Worm (Caenorhabditis elegans): ENCODE data around the gene cdc-25.4.

cdc-25.4 gene

DNA sequence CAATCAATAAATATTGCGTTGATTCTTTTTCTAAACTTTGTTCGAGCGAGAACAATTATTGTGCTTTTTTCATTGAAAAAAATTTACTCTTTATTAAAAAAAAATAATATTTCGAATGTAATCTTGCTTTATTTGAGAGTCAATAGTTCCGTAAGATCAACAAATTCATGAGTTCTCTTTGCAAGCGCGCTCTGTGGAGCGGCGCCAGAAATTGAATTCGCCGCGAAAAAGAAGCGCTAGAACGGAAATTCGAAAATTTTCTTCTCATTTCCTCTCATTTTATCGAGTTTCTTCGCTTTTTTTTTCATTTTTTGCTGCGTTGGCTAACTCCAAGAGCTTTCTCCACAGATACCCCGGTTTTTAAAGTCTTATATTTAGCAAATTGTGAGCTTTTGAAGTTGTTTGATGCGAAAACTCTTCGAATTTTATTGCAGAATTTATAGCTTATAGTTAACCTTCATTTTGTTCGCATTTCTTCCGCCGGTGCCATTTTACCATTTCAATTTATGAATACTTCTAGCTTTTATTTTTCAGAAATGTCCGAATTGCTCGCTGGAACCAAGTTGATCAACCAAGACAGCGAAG is 7.9 kb upstream of the cdc-25.4 start, which contains the start of gene R05H5.3:
TSS of gene R05H5.3 (plus strand) at position 535 of the 585 bp plus-strand sequence.
- TF ChIP-seq unc-62 (GFP tag; optimal IDR thresholded peaks at IDR 0.05), result no peak

DNA sequence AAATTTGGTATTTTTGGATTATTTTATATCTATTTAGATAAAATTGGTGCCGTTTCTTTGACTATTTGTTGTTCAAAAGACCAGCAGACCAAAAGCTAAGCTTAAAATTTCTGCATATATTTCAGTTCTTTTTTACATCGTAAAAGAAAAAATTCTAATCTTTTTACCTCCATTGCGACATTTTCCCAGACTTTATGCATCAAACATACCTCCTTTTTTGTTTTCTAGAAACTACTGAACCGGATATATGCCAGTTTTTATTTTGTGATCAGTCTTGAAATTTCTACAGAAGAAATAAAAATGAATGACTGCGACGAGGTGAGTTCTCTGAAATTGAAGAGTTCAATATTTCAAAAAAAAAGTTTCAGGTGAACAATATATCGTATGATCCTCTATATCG is 5.3 kb upstream of the cdc-25.4 start, which contains the start of gene srb-6:
TSS of gene srb-6 (plus strand) at position 301 of the 400 bp plus-strand sequence.
- no peak for TF ChIP-seq unc-62 (GFP tag; optimal IDR thresholded peaks at IDR 0.05)

DNA sequence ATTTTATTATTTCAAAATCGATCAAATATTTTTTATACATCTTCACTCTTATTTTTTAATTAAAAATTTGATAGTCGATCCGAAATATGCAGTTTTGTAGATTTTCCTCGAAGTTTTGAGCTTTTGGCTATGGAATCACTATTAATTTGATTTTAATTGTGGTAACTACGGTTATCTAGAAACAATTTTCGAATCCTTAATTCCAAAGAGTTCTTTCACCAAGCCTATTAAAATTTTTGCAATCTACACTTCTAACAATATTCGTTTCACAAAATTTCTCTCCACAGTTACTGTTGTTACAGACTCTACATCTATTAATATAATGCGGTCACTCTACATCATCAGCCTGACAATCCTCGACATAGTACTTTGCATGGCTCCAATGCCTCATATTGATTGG is 2.9 kb upstream of the cdc-25.4 start, which contains the start of gene R05H5.7:
TSS of gene R05H5.7 (plus strand) at position 301 of the 400 bp plus-strand sequence.
- no peak for TF ChIP-seq unc-62 (GFP tag; optimal IDR thresholded peaks at IDR 0.05)

DNA sequence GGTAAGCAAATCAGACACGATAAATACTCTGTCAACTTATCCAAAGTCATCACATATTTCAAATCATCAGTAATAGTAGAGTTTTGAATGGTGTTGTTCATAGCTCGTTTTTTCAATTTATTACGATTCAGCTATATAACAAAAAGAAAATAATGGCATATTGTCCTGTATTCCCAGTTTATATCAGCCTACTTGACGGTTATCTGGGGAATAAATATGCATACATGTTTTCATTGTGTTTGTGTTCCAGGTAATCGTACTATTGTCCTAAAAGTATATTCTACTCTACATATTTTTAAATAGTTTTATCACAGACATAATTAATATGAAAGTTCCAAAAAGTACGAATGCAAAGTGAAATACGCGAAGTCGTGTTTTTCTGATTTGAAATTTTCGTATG is 1.5 kb downstream of the cdc-25.4 start, which contains the start of gene srd-2:
TSS of gene srd-2 (minus strand) at position 101 of the 400 bp plus-strand sequence.
- no peak for TF ChIP-seq unc-62 (GFP tag; optimal IDR thresholded peaks at IDR 0.05)

DNA sequence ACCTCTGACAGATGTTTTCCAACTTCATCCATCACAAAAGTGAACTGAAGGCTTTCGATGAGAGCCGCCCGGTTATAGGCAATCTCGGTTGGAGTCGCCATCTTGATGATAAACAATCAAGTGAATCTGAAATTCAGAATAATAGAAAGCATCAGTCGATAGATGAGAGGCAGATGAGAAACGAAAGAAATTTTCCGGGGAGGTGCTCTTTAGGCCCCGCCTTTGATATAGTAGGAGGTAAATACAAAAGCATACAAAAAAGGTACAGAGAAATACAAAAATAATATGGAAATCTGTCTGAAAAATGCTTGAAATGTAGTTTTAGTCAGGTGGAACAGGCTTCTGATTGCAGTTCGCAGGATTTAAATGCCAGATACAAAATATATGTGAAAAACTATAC is 6.6 kb downstream of the cdc-25.4 start, which contains the start of gene srd-1:
TSS of gene srd-1 (minus strand) at position 101 of the 400 bp plus-strand sequence.
- no peak for TF ChIP-seq unc-62 (GFP tag; optimal IDR thresholded peaks at IDR 0.05)

DNA sequence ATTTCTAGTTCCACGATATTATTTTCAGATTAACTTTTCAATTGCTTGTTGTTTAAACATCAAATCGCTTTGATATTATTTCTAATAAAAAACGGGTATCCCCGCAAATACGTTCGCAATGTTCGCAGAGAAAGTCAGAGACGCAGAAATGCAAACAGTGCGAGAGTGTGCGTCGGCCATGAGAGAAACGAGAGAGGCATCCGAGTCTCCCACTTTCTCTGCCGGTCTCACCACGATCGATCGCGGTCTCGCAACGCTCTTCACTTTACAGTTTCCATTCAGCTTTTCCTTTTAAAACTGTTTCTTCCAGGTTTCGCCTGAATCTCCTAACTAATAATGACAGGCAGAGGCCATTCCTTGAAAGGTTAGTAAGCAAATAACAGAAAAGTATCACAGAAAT is 14.9 kb downstream of the cdc-25.4 start, which contains the start of gene F33H1.4:
TSS of gene F33H1.4 (plus strand) at position 311 of the 400 bp plus-strand sequence.
- TF ChIP-seq unc-62 (GFP tag; optimal IDR thresholded peaks at IDR 0.05), result no peak

DNA sequence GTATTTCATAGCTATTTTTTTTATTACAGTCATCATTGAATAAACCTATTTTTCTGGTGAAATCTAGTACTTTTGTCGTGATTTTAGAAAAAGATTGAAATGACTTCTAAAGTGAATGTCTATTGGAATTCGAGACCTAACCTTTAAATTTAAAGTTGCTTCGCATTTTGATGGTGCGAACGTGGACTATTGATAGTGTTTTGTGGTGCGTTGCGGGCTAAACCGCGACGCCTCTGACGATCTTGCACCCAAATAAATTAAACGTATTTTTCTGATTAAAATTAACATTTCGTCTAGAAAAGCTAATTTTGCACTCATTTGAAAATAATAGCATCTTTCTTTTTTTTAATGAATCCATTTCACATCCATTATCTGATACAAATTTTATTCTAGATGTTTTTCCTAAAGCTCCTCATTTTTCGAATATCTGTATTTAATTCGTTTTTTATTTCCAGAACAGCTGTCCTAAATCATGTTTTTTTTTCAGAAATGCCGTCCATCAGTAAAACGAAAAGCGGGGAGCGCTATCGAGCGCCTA is 16.8 kb downstream of the cdc-25.4 start, which contains the start of gene wbp-11:
TSS of gene wbp-11 (plus strand) at position 488 of the 538 bp plus-strand sequence.
- no peak for TF ChIP-seq unc-62 (GFP tag; optimal IDR thresholded peaks at IDR 0.05)

DNA sequence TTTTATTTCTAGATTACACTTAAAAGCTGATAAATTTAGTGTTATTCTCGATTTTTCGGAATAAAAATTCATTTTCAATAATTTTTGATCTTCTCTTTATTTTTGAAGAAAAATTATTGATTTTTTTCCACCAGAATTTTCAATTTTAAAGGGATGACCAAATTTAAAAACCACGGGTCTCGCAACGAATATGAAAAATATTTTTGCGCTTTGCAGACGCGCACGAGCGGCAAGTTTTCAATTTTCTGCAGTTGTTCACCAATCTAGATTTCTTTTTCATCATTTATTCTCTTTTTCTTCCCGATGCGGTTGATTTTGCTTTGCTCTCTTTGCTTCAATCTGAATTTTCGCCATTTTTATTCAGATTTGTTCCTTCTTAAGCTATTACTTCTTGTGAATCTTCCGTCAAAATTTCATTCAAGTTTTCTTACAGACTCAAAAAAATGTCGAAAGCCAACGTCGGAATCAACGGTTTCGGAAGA is 18.4 kb downstream of the cdc-25.4 start, which contains the start of gene gpd-4:
TSS of gene gpd-4 (plus strand) at position 432 of the 482 bp plus-strand sequence.
- TF ChIP-seq unc-62 (GFP tag; optimal IDR thresholded peaks at IDR 0.05), result no peak

DNA sequence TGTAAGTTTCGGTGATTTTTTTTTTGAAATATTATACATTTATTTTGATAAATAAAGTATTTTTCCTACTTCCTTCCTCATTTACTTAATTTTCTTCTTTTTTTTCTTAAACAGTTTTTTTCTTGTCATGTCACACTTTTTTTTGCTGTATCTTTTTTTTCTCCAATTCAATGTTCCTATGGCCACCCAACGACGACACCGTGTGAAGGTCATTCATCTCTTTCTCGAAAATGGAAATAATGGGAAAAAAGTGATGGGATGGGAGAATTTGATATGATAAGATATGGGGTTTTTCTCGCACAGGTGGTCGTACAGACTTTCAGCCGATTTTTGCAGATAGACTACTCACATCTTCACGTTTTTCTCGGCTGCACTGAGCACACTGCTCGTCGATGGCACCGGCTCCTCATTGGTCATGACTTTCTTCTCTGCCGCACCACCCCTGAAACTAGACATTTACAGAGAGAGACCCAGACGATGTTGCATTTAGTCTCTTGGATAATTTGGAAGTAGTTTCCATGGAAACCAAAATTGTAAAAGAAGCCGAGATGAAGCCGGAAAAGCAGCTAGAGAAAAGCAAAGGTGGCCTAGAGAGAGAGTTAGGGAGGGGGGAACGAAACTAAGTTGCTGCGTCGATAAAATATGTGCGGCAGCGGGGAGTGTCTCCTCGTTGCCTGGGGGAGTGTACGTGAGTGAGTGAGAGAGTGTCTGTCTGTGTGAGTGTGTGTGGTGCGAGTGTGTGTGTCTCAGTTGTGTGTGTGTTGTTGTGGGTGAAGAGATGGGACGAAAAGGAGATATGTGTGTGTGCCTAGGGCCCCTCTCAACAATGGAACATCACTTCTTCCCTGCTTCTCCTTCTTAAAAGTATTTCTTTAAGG is 20.1 kb downstream of the cdc-25.4 start, which contains the start of gene daf-19:
TSS of gene daf-19 (minus strand) at position 442 of the 878 bp plus-strand sequence.
- TF ChIP-seq unc-62 (GFP tag; optimal IDR thresholded peaks at IDR 0.05), result no peak

DNA sequence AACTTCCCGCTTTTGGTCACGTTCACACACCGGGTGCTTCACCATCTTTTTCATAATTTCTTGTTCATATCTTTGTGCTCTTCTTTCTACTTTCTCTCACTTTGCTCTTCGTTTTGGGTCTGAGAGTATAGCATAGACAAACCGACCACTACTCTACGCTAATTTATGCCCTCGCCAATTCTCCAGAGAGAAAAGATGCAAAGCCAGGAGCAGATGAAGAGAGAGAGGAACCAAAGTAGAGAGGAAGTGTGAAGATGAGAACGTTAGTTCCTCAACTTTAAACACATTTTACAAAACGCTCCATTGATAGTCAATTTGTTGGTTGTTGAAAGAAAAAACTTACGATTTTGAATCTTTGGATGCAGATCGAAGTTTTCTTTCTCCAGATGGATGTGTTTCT is 21.5 kb downstream of the cdc-25.4 start:
- no peak for TF ChIP-seq unc-62 (GFP tag; optimal IDR thresholded peaks at IDR 0.05)

DNA sequence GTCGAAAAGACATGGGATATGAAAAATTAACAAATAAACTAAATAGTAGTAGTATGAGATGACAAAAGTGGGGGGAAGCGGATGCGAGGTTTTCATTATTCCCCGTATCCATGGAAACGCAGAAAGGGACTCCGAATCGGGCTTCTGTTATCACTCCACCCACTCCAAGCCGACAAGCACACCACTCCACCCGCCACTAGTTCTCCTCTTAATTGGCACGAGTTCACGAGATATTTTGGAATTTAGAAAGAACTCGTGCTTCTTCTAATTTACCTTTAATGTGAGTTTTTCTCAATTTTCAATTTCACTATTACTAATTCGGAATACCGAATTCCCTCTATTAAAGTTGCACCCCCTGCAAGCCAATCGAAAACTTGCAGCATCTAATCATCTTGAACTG is 22.9 kb downstream of the cdc-25.4 start:
- TF ChIP-seq unc-62 (GFP tag; optimal IDR thresholded peaks at IDR 0.05), result no peak

DNA sequence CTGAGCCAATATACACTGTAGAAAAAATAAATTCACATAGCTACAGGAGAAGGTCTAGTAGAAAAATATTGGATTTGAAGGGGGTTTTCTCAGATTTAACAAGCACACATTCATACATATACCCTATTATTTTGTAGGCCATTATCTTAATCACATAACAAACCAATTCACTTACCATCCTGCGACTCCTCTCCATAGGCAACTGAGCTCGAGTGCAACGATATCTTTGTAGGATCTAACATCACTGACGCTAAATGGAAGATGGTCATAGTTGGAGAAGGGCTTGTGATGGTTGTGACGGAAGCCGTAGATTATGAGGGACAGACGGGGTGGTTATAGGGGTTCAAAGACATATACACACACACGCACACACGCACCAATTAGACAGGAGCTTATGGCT is 25.1 kb downstream of the cdc-25.4 start:
- no peak for TF ChIP-seq unc-62 (GFP tag; optimal IDR thresholded peaks at IDR 0.05)

DNA sequence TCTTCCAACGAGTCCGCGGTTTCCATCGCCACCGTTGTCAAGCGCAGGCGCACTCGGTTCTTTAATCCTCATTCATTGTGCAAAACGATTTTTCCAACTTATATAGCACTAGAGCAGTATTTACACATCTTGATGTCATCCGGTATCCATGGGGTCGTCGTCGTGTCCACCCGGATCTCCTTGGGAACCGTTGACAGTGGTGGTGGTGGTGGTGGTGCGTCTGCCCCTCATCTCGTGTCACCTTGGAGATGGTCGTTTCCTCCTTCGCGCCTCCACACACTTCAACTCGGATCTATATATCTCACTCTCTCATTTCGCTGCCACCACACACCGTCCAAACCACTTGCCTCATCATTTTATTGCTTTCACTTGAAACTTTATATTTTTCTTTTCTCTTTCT is 26.5 kb downstream of the cdc-25.4 start:
- no peak for TF ChIP-seq unc-62 (GFP tag; optimal IDR thresholded peaks at IDR 0.05)

DNA sequence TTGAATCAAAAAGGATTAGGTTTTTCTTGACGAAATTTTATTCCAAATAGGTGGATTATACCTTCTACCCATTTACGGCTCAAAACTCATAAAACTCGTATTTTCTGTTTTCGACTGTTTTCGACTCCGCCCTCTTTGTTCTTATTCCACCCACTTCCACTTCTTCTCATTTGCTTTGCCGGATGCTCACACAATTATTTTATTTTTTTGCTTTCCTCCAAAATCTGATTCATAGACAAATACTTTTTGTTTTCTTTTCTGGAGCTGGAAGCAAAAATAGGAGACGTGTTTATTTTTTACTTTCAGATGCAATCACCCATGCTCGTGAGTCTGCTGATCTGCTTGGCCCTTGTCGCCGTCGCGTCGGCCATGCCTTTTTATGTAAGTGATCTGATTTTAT is 34.2 kb downstream of the cdc-25.4 start, which contains the start of gene nlp-63:
TSS of gene nlp-63 (plus strand) at position 301 of the 400 bp plus-strand sequence.
- TF ChIP-seq unc-62 (GFP tag; optimal IDR thresholded peaks at IDR 0.05), result no peak

DNA sequence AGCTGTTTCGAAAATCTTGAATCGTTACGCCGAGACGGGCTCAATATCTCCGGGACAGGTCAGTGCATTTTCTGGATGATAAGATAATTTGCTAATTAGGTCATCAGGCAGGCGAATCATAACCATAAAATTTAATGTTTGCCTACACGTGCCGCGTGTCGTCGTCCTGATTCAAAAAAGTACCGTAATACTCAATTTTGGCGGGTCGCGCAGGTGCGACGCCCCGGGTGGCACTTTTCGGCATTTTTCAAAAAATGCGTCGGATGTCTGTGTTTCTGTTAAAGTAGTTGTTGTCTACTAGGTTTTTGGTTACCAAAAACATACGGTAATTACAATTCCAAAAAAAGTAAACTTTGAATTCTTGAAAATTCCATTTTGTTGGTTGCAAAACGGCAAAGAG is 41.8 kb downstream of the cdc-25.4 start:
- TF ChIP-seq unc-62 (GFP tag; optimal IDR thresholded peaks at IDR 0.05), result no peak

DNA sequence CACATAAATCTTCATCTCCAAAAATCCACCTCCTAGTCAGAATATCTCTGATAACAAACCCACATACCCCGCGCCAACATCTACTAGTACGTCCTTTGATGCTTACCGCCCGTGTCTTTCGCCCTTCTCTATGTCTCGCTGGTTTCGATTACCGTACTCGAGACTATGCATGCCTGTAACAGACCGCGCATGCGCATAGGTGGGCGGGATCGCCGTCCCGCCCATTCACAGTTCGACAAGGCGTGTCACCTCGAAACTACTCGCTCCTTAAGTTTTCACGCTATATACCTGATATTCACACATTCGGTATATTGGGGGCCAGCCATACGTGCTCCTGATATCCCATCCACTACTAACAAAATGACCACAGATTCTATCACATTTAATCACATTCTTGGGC is 42.8 kb downstream of the cdc-25.4 start, which contains the start of gene pax-3:
TSS of gene pax-3 (plus strand) at position 83 of the 400 bp plus-strand sequence.
- TF ChIP-seq unc-62 (GFP tag; optimal IDR thresholded peaks at IDR 0.05), result no peak

All from whole organism, dauer.